Worm (Caenorhabditis elegans) whole organism, L2 larva: ENCODE data around the gene C13F10.1.

Source experiments
- lsy-2 ChIP-seq, 2 experiments: fragments of 150-350 bp in 1 of 2; sonication (generic microtip) in 1 of 2; optimal IDR thresholded peaks; 2 replicates each; lab custom pipeline; 2014 to 2017; ENCODE audit warnings: missing biosample characterization in 2 of 2, missing genetic modification characterization in 2 of 2
- skn-1 ChIP-seq: sonication (generic microtip); optimal IDR thresholded peaks from 2 replicates; lab custom pipeline; 2017; ENCODE audit warnings: missing biosample characterization, missing genetic modification characterization

ce11 chrV:7264042-7264441 lies 40.2 kb downstream of the C13F10.1 start, which contains the start of gene C13A2.9:
- TF ChIP-seq skn-1 (tag; lab: Kevin White, UChicago) (no peak), lsy-2 (tag; optimal IDR thresholded peaks at IDR 0.05; lab: Kevin White, UChicago) (no peak)
